Worm (Caenorhabditis elegans): ENCODE results near the gene R04D3.4.

Gene R04D3.4

ce11 chrX:13325039-13325438 lies 36.4 kb upstream of the R04D3.4 start:
- TF ChIP-seq aly-2 (tag; optimal IDR thresholded peaks at IDR 0.05) (no peak), blmp-1 (tag; optimal IDR thresholded peaks at IDR 0.05) (peak; percentile 56), nhr-71 (tag; optimal IDR thresholded peaks at IDR 0.05) (peak; percentile 1)

- TF ChIP-seq nhr-90 (tag; optimal IDR thresholded peaks at IDR 0.05; ENCODE audit: poor library complexity) = peak; percentile 11
- peak in 3 of 6 experiments; percentile 19 to 43 (median 37) for TF ChIP-seq elt-3 (tag; optimal IDR thresholded peaks at IDR 0.05)
- peak; percentile 42 for TF ChIP-seq nhr-20 (tag; optimal IDR thresholded peaks at IDR 0.05)
- TF ChIP-seq nhr-19 (GFP tag; conservative IDR thresholded peaks at IDR 0.05) = 0 out of 2 replicates have a peak, but pooled peaks have one; percentile 6
- TF ChIP-seq nhr-71 (tag; optimal IDR thresholded peaks at IDR 0.05) = peak; percentile 58
- no peak for TF ChIP-seq fkh-10 (GFP tag; optimal IDR thresholded peaks at IDR 0.05)
- no peak for TF ChIP-seq alr-1 (tag; optimal IDR thresholded peaks at IDR 0.05; ENCODE audit: borderline replicate concordance)
- peak; percentile 40 for TF ChIP-seq lin-14 (GFP tag; optimal IDR thresholded peaks at IDR 0.05)
- TF ChIP-seq efl-1 (optimal IDR thresholded peaks at IDR 0.05) = no peak
- TF ChIP-seq efl-1 (GFP tag; optimal IDR thresholded peaks at IDR 0.05 in 1 of 2) = no peak
- peak; percentile 59 for TF ChIP-seq grh-1 (GFP tag; IDR thresholded peaks at IDR 0.05)
- peak; percentile 2 for TF ChIP-seq elt-2 (tag; optimal IDR thresholded peaks at IDR 0.05)
- peak; percentile 12 for TF ChIP-seq snu-23 (GFP tag; optimal IDR thresholded peaks at IDR 0.05)
- peak; percentile 30 for TF ChIP-seq pag-3 (tag; optimal IDR thresholded peaks at IDR 0.05; ENCODE audit: borderline replicate concordance, insufficient read depth)
- no peak for TF ChIP-seq nhr-11 (tag; optimal IDR thresholded peaks at IDR 0.05)
- peak; percentile 85 for TF ChIP-seq nhr-85 (tag)
- peak; percentile 3 for TF ChIP-seq rnt-1 (tag; optimal IDR thresholded peaks at IDR 0.05)
- peak; percentile 7 for TF ChIP-seq unc-130 (tag; optimal IDR thresholded peaks at IDR 0.05)
- no peak for TF ChIP-seq nhr-77 (tag; optimal IDR thresholded peaks at IDR 0.05)
- TF ChIP-seq zip-4 (GFP tag; optimal IDR thresholded peaks at IDR 0.05) = no peak
Observed at ce11 chrX:13324326-13324725, 35.7 kb upstream of the R04D3.4 start.

ce11 chrX:13323697-13324096 lies 35.1 kb upstream of the R04D3.4 start:
- TF ChIP-seq nhr-85 (tag) = peak; percentile 59
- no peak for TF ChIP-seq lin-13 (GFP tag; optimal IDR thresholded peaks at IDR 0.05)
- no peak for TF ChIP-seq nhr-77 (tag; optimal IDR thresholded peaks at IDR 0.05)
- peak; percentile 41 for TF ChIP-seq ceh-63 (GFP tag; optimal IDR thresholded peaks at IDR 0.05)
- peak; percentile 10 for TF ChIP-seq lin-14 (GFP tag; optimal IDR thresholded peaks at IDR 0.05)
- no peak for TF ChIP-seq efl-1 (optimal IDR thresholded peaks at IDR 0.05)
- peak in 1 of 2 experiments; percentile 74 for TF ChIP-seq efl-1 (GFP tag; optimal IDR thresholded peaks at IDR 0.05 in 1 of 2)

DNA sequence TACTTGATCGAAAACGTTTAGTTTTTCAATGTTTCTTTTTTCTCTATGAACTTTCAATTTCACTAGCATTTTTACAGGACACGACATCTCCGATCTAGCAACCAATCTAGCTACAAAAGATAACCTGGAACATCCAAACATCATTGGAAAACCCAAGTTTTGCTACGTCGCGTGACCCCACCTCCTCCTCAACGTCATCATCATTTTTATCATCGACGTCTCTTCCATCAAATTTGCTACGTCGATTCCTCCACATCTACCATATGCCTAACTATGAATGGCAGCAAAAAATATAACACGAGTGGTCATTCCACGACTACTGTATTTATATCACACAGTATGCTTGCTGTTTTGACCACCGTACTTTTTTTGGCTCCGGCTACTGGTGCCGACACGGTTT lies 34.3 kb upstream of the R04D3.4 start, which contains the start of gene F46G10.2:
F46G10.2 (plus strand) TSS at position 78 of the 400 bp plus-strand sequence.
- TF ChIP-seq nhr-85 (tag) = peak; percentile 68
- peak in 1 of 2 experiments; percentile 16 for TF ChIP-seq lin-35 (GFP tag; optimal IDR thresholded peaks at IDR 0.05)
- TF ChIP-seq elt-3 (tag; optimal IDR thresholded peaks at IDR 0.05) = peak in 1 of 6 experiments; percentile 32
- no peak for TF ChIP-seq tlp-1 (tag; optimal IDR thresholded peaks at IDR 0.05)
- peak; percentile 24 for TF ChIP-seq nhr-71 (tag; optimal IDR thresholded peaks at IDR 0.05)
- TF ChIP-seq ceh-88 (GFP tag; IDR thresholded peaks at IDR 0.05) = no peak
- no peak for TF ChIP-seq mep-1 (tag; optimal IDR thresholded peaks at IDR 0.05)
- TF ChIP-seq nhr-237 (tag; optimal IDR thresholded peaks at IDR 0.05) = no peak
- TF ChIP-seq lin-15B (tag; optimal IDR thresholded peaks at IDR 0.05) = no peak
- no peak for TF ChIP-seq efl-1 (optimal IDR thresholded peaks at IDR 0.05)
- no peak for TF ChIP-seq efl-1 (GFP tag; optimal IDR thresholded peaks at IDR 0.05 in 1 of 2)
- peak; percentile 73 for TF ChIP-seq blmp-1 (tag; optimal IDR thresholded peaks at IDR 0.05)
- TF ChIP-seq mdl-1 (tag; optimal IDR thresholded peaks at IDR 0.05) = peak in 1 of 2 experiments; percentile 16
- peak; percentile 26 for TF ChIP-seq nhr-20 (tag; optimal IDR thresholded peaks at IDR 0.05)

DNA sequence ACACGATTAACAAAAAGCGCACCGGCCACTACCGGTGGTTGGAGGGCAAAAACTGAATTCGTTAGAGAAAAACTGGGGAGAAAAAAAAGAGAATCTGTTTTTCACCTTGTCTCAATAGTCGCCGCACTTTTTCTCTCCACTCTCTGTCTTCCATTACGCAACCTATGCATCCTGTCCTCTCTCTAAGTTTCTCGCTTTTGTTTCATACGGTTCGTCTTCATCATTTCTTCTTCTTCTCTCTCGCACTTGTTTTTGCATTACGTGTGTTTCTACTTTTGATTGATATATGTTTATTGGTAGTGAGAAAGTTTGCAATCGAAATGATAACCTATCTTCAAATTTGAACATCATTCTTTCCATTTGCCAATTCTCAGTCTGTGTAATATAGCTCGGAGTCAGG lies 32.0 kb upstream of the R04D3.4 start:
- TF ChIP-seq nhr-20 (tag; optimal IDR thresholded peaks at IDR 0.05) = peak; percentile 68
- peak; percentile 55 for TF ChIP-seq C16A3.4 (tag; optimal IDR thresholded peaks at IDR 0.05)
- peak; percentile 30 for TF ChIP-seq lin-13 (GFP tag; optimal IDR thresholded peaks at IDR 0.05)
- peak; percentile 96 for TF ChIP-seq blmp-1 (tag; optimal IDR thresholded peaks at IDR 0.05)
- no peak for TF ChIP-seq xbp-1 (tag; optimal IDR thresholded peaks at IDR 0.05)
- peak; percentile 94 for TF ChIP-seq nhr-85 (tag)
- TF ChIP-seq nhr-19 (GFP tag; conservative IDR thresholded peaks at IDR 0.05) = peak; percentile 55
- TF ChIP-seq elt-3 (tag; optimal IDR thresholded peaks at IDR 0.05) = peak in 5 of 6 experiments; percentile 57 to 90 (median 77)
- peak; percentile 22 for TF ChIP-seq ama-1 (optimal IDR thresholded peaks at IDR 0.05)
- TF ChIP-seq snu-23 (GFP tag; optimal IDR thresholded peaks at IDR 0.05) = peak; percentile 71
- TF ChIP-seq lin-15B (tag; optimal IDR thresholded peaks at IDR 0.05) = no peak
- TF ChIP-seq lin-35 (GFP tag; optimal IDR thresholded peaks at IDR 0.05) = peak in 1 of 2 experiments; percentile 53
- peak; percentile 25 to 59 for TF ChIP-seq lsy-2 (tag; optimal IDR thresholded peaks at IDR 0.05)
- TF ChIP-seq lin-14 (GFP tag; optimal IDR thresholded peaks at IDR 0.05) = peak; percentile 75
- TF ChIP-seq nhr-77 (tag; optimal IDR thresholded peaks at IDR 0.05) = no peak
- no peak for TF ChIP-seq elt-2 (tag; optimal IDR thresholded peaks at IDR 0.05)
- TF ChIP-seq jun-1 (tag; optimal IDR thresholded peaks at IDR 0.05) = no peak
- peak; percentile 41 for TF ChIP-seq mep-1 (tag; optimal IDR thresholded peaks at IDR 0.05)
- peak; percentile 23 for TF ChIP-seq tbx-2 (tag; optimal IDR thresholded peaks at IDR 0.05)
- peak; percentile 36 for TF ChIP-seq vab-15 (tag; optimal IDR thresholded peaks at IDR 0.05)
- TF ChIP-seq nhr-47 (tag; optimal IDR thresholded peaks at IDR 0.05) = peak; percentile 3
- TF ChIP-seq dpl-1 (GFP tag; optimal IDR thresholded peaks at IDR 0.05) = peak in 1 of 3 experiments; percentile 23
- peak; percentile 79 for TF ChIP-seq nhr-71 (tag; optimal IDR thresholded peaks at IDR 0.05)
- peak; percentile 55 for TF ChIP-seq rnt-1 (tag; optimal IDR thresholded peaks at IDR 0.05)
- peak; percentile 28 for TF ChIP-seq ztf-4 (tag; optimal IDR thresholded peaks at IDR 0.05)

Data from whole organism, L1 larva.